Fruit fly (Drosophila melanogaster) Kc167 (cell line): ENCODE results near the gene CG11975.

Source experiments
- h ChIP-seq: fragments of >200 bp; optimal IDR thresholded peaks from 3 replicates; lab custom pipeline; 2018; ENCODE audit warnings: missing external identifiers
- psq ChIP-seq: fragments of >200 bp; optimal IDR thresholded peaks from 2 replicates; lab custom pipeline; 2017; ENCODE audit warnings: missing external identifiers

DNA sequence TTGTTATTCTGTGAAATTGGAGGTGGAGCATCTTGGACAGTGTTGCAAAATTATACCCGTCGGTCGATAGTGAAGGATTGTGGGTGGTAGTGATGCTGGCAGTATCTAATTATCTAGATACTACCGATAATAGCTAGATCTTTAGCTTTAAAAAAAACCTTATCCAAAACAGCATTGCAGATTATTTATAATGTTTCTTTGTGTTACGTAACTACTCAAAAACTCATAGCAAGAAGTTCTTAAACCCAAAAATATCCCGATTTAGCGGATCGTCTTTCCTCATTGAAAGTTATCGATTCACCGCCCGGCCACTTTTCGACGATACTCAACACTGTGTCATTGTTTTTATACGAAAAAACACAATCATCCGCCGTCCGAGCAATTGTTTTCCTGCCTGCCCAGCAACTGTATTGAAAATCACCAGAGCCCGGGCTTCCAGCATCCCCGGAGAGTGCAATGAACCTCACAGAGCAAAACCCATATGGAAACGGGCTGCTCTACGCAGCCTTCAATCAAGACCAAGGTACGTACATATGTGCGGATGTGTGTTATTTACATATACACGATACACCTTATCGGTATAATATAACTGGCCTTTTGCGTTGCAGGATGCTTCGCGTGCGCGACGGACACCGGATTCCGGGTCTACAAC, at the start of gene CG11975:
- TF ChIP-seq h (lab: Kevin White, UChicago), result no peak
- TF ChIP-seq psq (lab: Kevin White, UChicago), result no peak
